Fruit fly (Drosophila melanogaster) whole organism, embryonic: ENCODE results near the gene CG14636.

Experiments
- ATbp ChIP-seq: fragments of 200-800 bp; sonication (Bioruptor generic); optimal IDR thresholded peaks from 2 replicates; lab custom pipeline; 2017; ENCODE audit warnings: missing biosample characterization, mild to moderate bottlenecking, missing genetic modification characterization, missing genetic modification reagents
- B-H2 ChIP-seq: fragments of 200-800 bp; sonication (Bioruptor generic); optimal IDR thresholded peaks from 2 replicates; lab custom pipeline; 2018; ENCODE audit warnings: missing biosample characterization, mild to moderate bottlenecking, missing genetic modification characterization
- CG11093 ChIP-seq: fragments of 200-800 bp; sonication (Bioruptor generic); IDR thresholded peaks from 3 replicates; pipeline ENCODE4 v1.3.6; 2022; ENCODE audit warnings: missing biosample characterization, missing genetic modification characterization
- CG12744 ChIP-seq: fragments of 200-800 bp; sonication (Bioruptor generic); optimal IDR thresholded peaks from 2 replicates; lab custom pipeline; 2016; ENCODE audit warnings: missing biosample characterization, missing genetic modification characterization
- CG14441 ChIP-seq: fragments of 200-800 bp; sonication (Bioruptor generic); IDR thresholded peaks from 2 replicates; pipeline ENCODE4 v1.3.6; 2022; ENCODE audit warnings: missing biosample characterization, missing genetic modification characterization
- CG14667 ChIP-seq: fragments of 200-800 bp; sonication (Bioruptor generic); IDR thresholded peaks from 2 replicates; pipeline ENCODE4 v1.3.6; 2022; ENCODE audit warnings: missing biosample characterization, missing genetic modification characterization
- CG18619 ChIP-seq: fragments of 200-800 bp; sonication (Bioruptor generic); optimal IDR thresholded peaks from 3 replicates; lab custom pipeline; 2017; ENCODE audit warnings: missing biosample characterization, mild to moderate bottlenecking, missing genetic modification characterization
- CG2129 ChIP-seq: fragments of 200-800 bp; sonication (Bioruptor generic); IDR thresholded peaks from 2 replicates; pipeline ENCODE4 v1.3.6; 2022; ENCODE audit warnings: missing biosample characterization, missing genetic modification characterization; ENCODE audit not compliant: partially characterized antibody
- CG2712 ChIP-seq: fragments of 200-800 bp; optimal IDR thresholded peaks from 3 replicates; lab custom pipeline; 2019; ENCODE audit warnings: missing biosample characterization, mild to moderate bottlenecking, missing genetic modification characterization, moderate library complexity
- CG2889 ChIP-seq: fragments of 200-800 bp; sonication (Bioruptor generic); IDR thresholded peaks from 3 replicates; pipeline ENCODE4 v1.3.6; 2022; ENCODE audit warnings: missing biosample characterization, missing genetic modification characterization
- CG3065 ChIP-seq: fragments of 200-800 bp; sonication (Bioruptor generic); optimal IDR thresholded peaks from 2 replicates; lab custom pipeline; 2016; ENCODE audit warnings: missing biosample characterization, missing genetic modification characterization
- CG32767 ChIP-seq: fragments of 200-800 bp; sonication (Bioruptor generic); IDR thresholded peaks from 2 replicates; pipeline ENCODE4 v1.3.6; 2022; ENCODE audit warnings: missing biosample characterization, missing genetic modification characterization
- CG3726 ChIP-seq: fragments of 200-800 bp; sonication (Bioruptor generic); IDR thresholded peaks from 3 replicates; pipeline ENCODE4, ENCODE4 v1.3.6; 2022; ENCODE audit warnings: missing biosample characterization, missing genetic modification characterization
- CG3847 ChIP-seq: fragments of 200-800 bp; sonication (Bioruptor generic); IDR thresholded peaks from 2 replicates; pipeline ENCODE4 v1.3.6; 2022; ENCODE audit warnings: missing biosample characterization, missing genetic modification characterization
- CG3995 ChIP-seq: fragments of 200-800 bp; sonication (Bioruptor generic); optimal IDR thresholded peaks from 3 replicates; lab custom pipeline; 2016; ENCODE audit warnings: missing biosample characterization, missing genetic modification characterization
- CG42726 ChIP-seq: fragments of 200-800 bp; sonication (Bioruptor generic); IDR thresholded peaks from 2 replicates; pipeline ENCODE4 v1.3.6; 2022; ENCODE audit warnings: missing biosample characterization, missing genetic modification characterization; ENCODE audit not compliant: partially characterized antibody
- CG4282 ChIP-seq: fragments of 200-800 bp; sonication (Bioruptor generic); optimal IDR thresholded peaks from 2 replicates; lab custom pipeline; 2016; ENCODE audit warnings: missing biosample characterization, missing genetic modification characterization
- CG4424 ChIP-seq: fragments of 200-800 bp; sonication (Bioruptor generic); optimal IDR thresholded peaks from 3 replicates; lab custom pipeline; 2016; ENCODE audit warnings: missing biosample characterization, missing genetic modification characterization
- CG4730 ChIP-seq: fragments of 200-800 bp; sonication (Bioruptor generic); IDR thresholded peaks from 2 replicates; pipeline ENCODE4 v1.3.6; 2022; ENCODE audit warnings: missing biosample characterization, missing genetic modification characterization
- CG4854 ChIP-seq: fragments of 200-800 bp; sonication (Bioruptor generic); optimal IDR thresholded peaks from 2 replicates; lab custom pipeline; 2016; ENCODE audit warnings: missing biosample characterization, missing genetic modification characterization, inconsistent platforms
- CG6654 ChIP-seq: fragments of 200-800 bp; sonication (Bioruptor generic); optimal IDR thresholded peaks from 2 replicates; lab custom pipeline; 2017; ENCODE audit warnings: missing biosample characterization, mild to moderate bottlenecking, missing genetic modification characterization
- CG6813 ChIP-seq: fragments of 200-800 bp; sonication (Bioruptor generic); optimal IDR thresholded peaks from 2 replicates; lab custom pipeline; 2017; ENCODE audit warnings: missing biosample characterization, missing genetic modification characterization, mild to moderate bottlenecking, moderate library complexity, missing genetic modification reagents
- CG8089 ChIP-seq: fragments of 200-800 bp; sonication (Bioruptor generic); optimal IDR thresholded peaks from 3 replicates; lab custom pipeline; 2016; ENCODE audit warnings: missing biosample characterization, missing genetic modification characterization
- CG8765 ChIP-seq: fragments of 200-800 bp; sonication (Bioruptor generic); IDR thresholded peaks from 2 replicates; pipeline ENCODE4 v1.3.6; 2022; ENCODE audit warnings: missing biosample characterization, missing genetic modification characterization
- CG9797 ChIP-seq: fragments of 200-800 bp; sonication (Bioruptor generic); optimal IDR thresholded peaks from 3 replicates; lab custom pipeline; 2018; ENCODE audit warnings: missing biosample characterization, mild to moderate bottlenecking, missing genetic modification characterization
- CG9817 ChIP-seq: fragments of 200-800 bp; sonication (Bioruptor generic); optimal IDR thresholded peaks from 2 replicates; lab custom pipeline; 2018; ENCODE audit warnings: missing biosample characterization, mild to moderate bottlenecking, missing genetic modification characterization, moderate library complexity
- D19B ChIP-seq: fragments of 200-800 bp; sonication (Bioruptor generic); optimal IDR thresholded peaks from 2 replicates; lab custom pipeline; 2017; ENCODE audit warnings: missing biosample characterization, mild to moderate bottlenecking, missing genetic modification characterization
- HHEX ChIP-seq: fragments of 200-800 bp; sonication (Bioruptor generic); optimal IDR thresholded peaks from 3 replicates; lab custom pipeline; 2017; ENCODE audit warnings: missing biosample characterization, mild to moderate bottlenecking, missing genetic modification characterization, missing genetic modification reagents
- HmgD ChIP-seq: fragments of 200-800 bp; sonication (Bioruptor generic); optimal IDR thresholded peaks from 3 replicates; lab custom pipeline; 2016; ENCODE audit warnings: missing biosample characterization, missing genetic modification characterization
- HmgZ ChIP-seq: fragments of 200-800 bp; sonication (Bioruptor generic); optimal IDR thresholded peaks from 2 replicates; lab custom pipeline; 2018; ENCODE audit warnings: missing biosample characterization, mild to moderate bottlenecking, missing genetic modification characterization
- Hr39 ChIP-seq: fragments of >200 bp; optimal IDR thresholded peaks from 2 replicates; lab custom pipeline; 2017
- Meics ChIP-seq: fragments of 200-800 bp; sonication (Bioruptor generic); optimal IDR thresholded peaks from 2 replicates; lab custom pipeline; 2017; ENCODE audit warnings: missing biosample characterization, mild to moderate bottlenecking, missing genetic modification characterization
- Rfx ChIP-seq: fragments of 200-800 bp; sonication (Bioruptor generic); IDR thresholded peaks from 2 replicates; pipeline ENCODE4 v1.3.6; 2022; ENCODE audit warnings: missing biosample characterization, missing genetic modification characterization
- Side ChIP-seq: fragments of 200-800 bp; sonication (Bioruptor generic); optimal IDR thresholded peaks from 2 replicates; lab custom pipeline; 2016; ENCODE audit warnings: missing biosample characterization, missing genetic modification characterization
- Usf ChIP-seq: fragments of 200-800 bp; sonication (Bioruptor generic); optimal IDR thresholded peaks from 2 replicates; lab custom pipeline; 2017; ENCODE audit warnings: missing genotype, missing biosample characterization, missing genetic modification characterization
- YL-1 ChIP-seq: fragments of 200-800 bp; sonication (Bioruptor generic); optimal IDR thresholded peaks from 3 replicates; lab custom pipeline; 2017; ENCODE audit warnings: missing biosample characterization, mild to moderate bottlenecking, missing genetic modification characterization
- al ChIP-seq: fragments of 200-800 bp; sonication (Bioruptor generic); IDR thresholded peaks from 2 replicates; pipeline ENCODE4 v1.3.6; 2022; ENCODE audit warnings: missing biosample characterization, missing genetic modification characterization
- ase ChIP-seq: fragments of 200-800 bp; sonication (Bioruptor generic); IDR thresholded peaks from 3 replicates; pipeline ENCODE4 v1.3.6; 2022; ENCODE audit warnings: missing biosample characterization, missing genetic modification characterization
- dimm ChIP-seq: fragments of 200-800 bp; sonication (Bioruptor generic); IDR thresholded peaks from 2 replicates; pipeline ENCODE4 v1.3.6; 2022; ENCODE audit warnings: missing biosample characterization, missing genetic modification characterization
- emc ChIP-seq: fragments of 200-800 bp; sonication (Bioruptor generic); optimal IDR thresholded peaks from 2 replicates; lab custom pipeline; 2016; ENCODE audit warnings: missing biosample characterization, missing genetic modification characterization
- gfzf ChIP-seq: fragments of 200-800 bp; sonication (Bioruptor generic); optimal IDR thresholded peaks from 2 replicates; lab custom pipeline; 2016; ENCODE audit warnings: missing biosample characterization, mild to moderate bottlenecking, missing genetic modification characterization, moderate library complexity
- kay ChIP-seq: fragments of 200-800 bp; sonication (Bioruptor generic); optimal IDR thresholded peaks from 2 replicates; lab custom pipeline; 2016; ENCODE audit warnings: missing biosample characterization, missing genetic modification characterization
- lola ChIP-seq, 3 experiments: fragments of >200 bp in 2 of 3; fragments of 200-800 bp in 1 of 3; sonication (Bioruptor generic) in 1 of 3; optimal IDR thresholded peaks; 2 replicates each; lab custom pipeline; 2017 to 2019; ENCODE audit warnings: missing biosample characterization in 3 of 3, missing genetic modification characterization in 3 of 3, mild to moderate bottlenecking in 1 of 3, moderate library complexity in 1 of 3
- luna ChIP-seq: fragments of 200-800 bp; sonication (Bioruptor generic); optimal IDR thresholded peaks from 2 replicates; lab custom pipeline; 2016; ENCODE audit warnings: missing biosample characterization, missing genetic modification characterization
- p53 ChIP-seq: fragments of 200-800 bp; sonication (Bioruptor generic); optimal IDR thresholded peaks from 2 replicates; lab custom pipeline; 2016; ENCODE audit warnings: missing biosample characterization, missing genetic modification characterization
- peb ChIP-seq: fragments of 200-800 bp; sonication (Bioruptor generic); IDR thresholded peaks from 2 replicates; pipeline ENCODE4 v1.3.6; 2022; ENCODE audit warnings: missing biosample characterization, missing genetic modification characterization
- pho ChIP-seq: fragments of 200-800 bp; sonication (Bioruptor generic); optimal IDR thresholded peaks from 2 replicates; lab custom pipeline; 2016; ENCODE audit warnings: missing biosample characterization, missing genetic modification characterization
- repo ChIP-seq: fragments of 200-800 bp; sonication (Bioruptor generic); optimal IDR thresholded peaks from 2 replicates; lab custom pipeline; 2016; ENCODE audit warnings: missing biosample characterization, missing genetic modification characterization
- scrt ChIP-seq: fragments of 200-800 bp; sonication (Bioruptor generic); optimal IDR thresholded peaks from 2 replicates; lab custom pipeline; 2018; ENCODE audit warnings: missing biosample characterization, mild to moderate bottlenecking, missing genetic modification characterization, moderate library complexity
- sug ChIP-seq: fragments of 200-800 bp; optimal IDR thresholded peaks from 2 replicates; lab custom pipeline; 2019; ENCODE audit warnings: missing biosample characterization, mild to moderate bottlenecking, missing genetic modification characterization, moderate library complexity

Gene CG14636

dm6 chr3R:4215264-4215993 lies at the start of gene CG14636 (continued):
- peak; percentile 87 for TF ChIP-seq Rfx (GFP tag; lab: Robert Waterston, UW)
- TF ChIP-seq HmgZ (tag; lab: Kevin White, UChicago) = peak; percentile 79
- TF ChIP-seq CG4854 (GFP tag; lab: Kevin White, UChicago) = peak; percentile 4
- no peak for TF ChIP-seq CG3065 (GFP tag; lab: Kevin White, UChicago)
- no peak for TF ChIP-seq YL-1 (GFP tag; lab: Kevin White, UChicago)
- no peak for TF ChIP-seq luna (GFP tag; lab: Kevin White, UChicago)
- no peak for TF ChIP-seq gfzf (GFP tag; lab: Kevin White, UChicago)
- peak; percentile 3 for TF ChIP-seq scrt (GFP tag; lab: Kevin White, UChicago)
- TF ChIP-seq CG2712 (tag; lab: Kevin White, UChicago) = peak; percentile 43
- peak; percentile 70 for TF ChIP-seq CG14667 (GFP tag; lab: Robert Waterston, UW)
- TF ChIP-seq CG9817 (tag; lab: Kevin White, UChicago) = peak; percentile 64
- peak; percentile 58 for TF ChIP-seq repo
- TF ChIP-seq CG8765 = no peak
- TF ChIP-seq CG14441 (GFP tag; lab: Robert Waterston, UW) = peak; percentile 90
- TF ChIP-seq Side = peak; percentile 63
- TF ChIP-seq CG4730 (GFP tag; lab: Robert Waterston, UW) = peak; percentile 55
- TF ChIP-seq CG18619 (GFP tag; lab: Kevin White, UChicago) = peak; percentile 62
- TF ChIP-seq al (GFP tag; lab: Robert Waterston, UW) = peak; percentile 74
- peak; percentile 35 for TF ChIP-seq CG12744
- TF ChIP-seq peb (GFP tag; lab: Robert Waterston, UW) = peak; percentile 57
- TF ChIP-seq CG3847 = peak; percentile 75
- no peak for TF ChIP-seq kay (GFP tag; lab: Kevin White, UChicago)
- TF ChIP-seq HmgD (GFP tag; lab: Kevin White, UChicago) = no peak
- TF ChIP-seq Meics = peak; percentile 77
- no peak for TF ChIP-seq CG2889 (GFP tag; lab: Robert Waterston, UW)
- peak; percentile 62 for TF ChIP-seq p53 (GFP tag; lab: Kevin White, UChicago)
- peak; percentile 68 for TF ChIP-seq CG4282
- TF ChIP-seq CG3726 (GFP tag; lab: Robert Waterston, UW) = peak; percentile 77
- TF ChIP-seq CG6654 = no peak
- 0 out of 2 replicates have a peak, but pooled peaks have one; percentile 18 for TF ChIP-seq CG32767 (GFP tag; lab: Robert Waterston, UW)
- TF ChIP-seq D19B = peak; percentile 19
- TF ChIP-seq CG42726 (GFP tag; lab: Robert Waterston, UW) = no peak
- peak; percentile 72 for TF ChIP-seq sug (tag; lab: Kevin White, UChicago)
- TF ChIP-seq CG11093 (GFP tag; lab: Robert Waterston, UW) = peak; percentile 40; the same call in 1 of the 3 replicates
- TF ChIP-seq Usf (GFP tag; lab: Kevin White, UChicago) = peak; percentile 28
- TF ChIP-seq lola (GFP tag; optimal IDR thresholded peaks at IDR 0.05; lab: Kevin White, UChicago) = no peak
- TF ChIP-seq dimm (GFP tag; lab: Robert Waterston, UW) = peak; percentile 5; the same call in 1 of the 2 replicates
- TF ChIP-seq CG4424 (GFP tag; lab: Kevin White, UChicago) = peak; percentile 47
- peak; percentile 73; the same call in 2 of the 3 replicates for TF ChIP-seq ase
- TF ChIP-seq HHEX (GFP tag; lab: Kevin White, UChicago) = peak; percentile 69
- TF ChIP-seq CG6813 = peak; percentile 46
- TF ChIP-seq B-H2 (GFP tag; lab: Kevin White, UChicago) = no peak
- no peak for TF ChIP-seq Hr39
- TF ChIP-seq CG8089 = peak; percentile 30
- peak; percentile 12 for TF ChIP-seq CG3995 (GFP tag; lab: Kevin White, UChicago)
- TF ChIP-seq CG2129 (GFP tag; lab: Robert Waterston, UW) = no peak
- TF ChIP-seq ATbp = peak; percentile 50
- no peak for TF ChIP-seq CG9797 (GFP tag; lab: Kevin White, UChicago)
- TF ChIP-seq emc (GFP tag; lab: Kevin White, UChicago) = peak; percentile 9
- peak; percentile 62 for TF ChIP-seq pho (GFP tag; lab: Kevin White, UChicago)
